Fruit fly (Drosophila melanogaster) whole organism, embryonic: Measurements from ENCODE around the gene CG6066.

Source experiments
- Antp ChIP-seq: fragments of 200-800 bp; sonication (Bioruptor generic); optimal IDR thresholded peaks from 3 replicates; lab custom pipeline; 2016; ENCODE audit warnings: missing biosample characterization, missing genetic modification characterization
- BEAF-32 ChIP-seq: fragments of 200-800 bp; sonication (Bioruptor generic); optimal IDR thresholded peaks from 3 replicates; lab custom pipeline; 2017; ENCODE audit warnings: missing biosample characterization, missing genetic modification characterization, mild to moderate bottlenecking, moderate library complexity, missing genetic modification reagents
- Blimp-1 ChIP-seq: fragments of 200-800 bp; sonication (Bioruptor generic); optimal IDR thresholded peaks from 3 replicates; lab custom pipeline; 2018; ENCODE audit warnings: missing biosample characterization, missing genetic modification characterization, mild to moderate bottlenecking, moderate library complexity, missing genetic modification reagents
- CG10209 ChIP-seq: fragments of 200-800 bp; sonication (Bioruptor generic); optimal IDR thresholded peaks from 3 replicates; lab custom pipeline; 2017; ENCODE audit warnings: missing biosample characterization, mild to moderate bottlenecking, missing genetic modification characterization, missing genetic modification reagents
- CG10431 ChIP-seq: fragments of 200-800 bp; sonication (Bioruptor generic); optimal IDR thresholded peaks from 3 replicates; lab custom pipeline; 2018; ENCODE audit warnings: missing biosample characterization, mild to moderate bottlenecking, missing genetic modification characterization
- CG10959 ChIP-seq: fragments of 200-800 bp; sonication (Bioruptor generic); IDR thresholded peaks from 2 replicates; pipeline ENCODE4 v1.3.6; 2022; ENCODE audit warnings: missing biosample characterization, missing genetic modification characterization
- CG12071 ChIP-seq: fragments of 200-800 bp; sonication (Bioruptor generic); optimal IDR thresholded peaks from 3 replicates; lab custom pipeline; 2018; ENCODE audit warnings: missing biosample characterization, mild to moderate bottlenecking, missing genetic modification characterization
- CG14965 ChIP-seq: fragments of 200-800 bp; sonication (Bioruptor generic); optimal IDR thresholded peaks from 2 replicates; lab custom pipeline; 2016; ENCODE audit warnings: missing biosample characterization, missing genetic modification characterization, borderline replicate concordance
- CG2116 ChIP-seq: fragments of 200-800 bp; sonication (Bioruptor generic); optimal IDR thresholded peaks from 3 replicates; lab custom pipeline; 2018; ENCODE audit warnings: missing biosample characterization, mild to moderate bottlenecking, missing genetic modification characterization
- CG2875 ChIP-seq: fragments of 200-800 bp; sonication (Bioruptor generic); optimal IDR thresholded peaks from 2 replicates; lab custom pipeline; 2017; ENCODE audit warnings: missing biosample characterization, mild to moderate bottlenecking, missing genetic modification characterization, missing genetic modification reagents
- CG32767 ChIP-seq: fragments of 200-800 bp; sonication (Bioruptor generic); IDR thresholded peaks from 2 replicates; pipeline ENCODE4 v1.3.6; 2022; ENCODE audit warnings: missing biosample characterization, missing genetic modification characterization
- CG33557 ChIP-seq: fragments of 200-800 bp; sonication (Bioruptor generic); optimal IDR thresholded peaks from 2 replicates; lab custom pipeline; 2019; ENCODE audit warnings: missing biosample characterization, mild to moderate bottlenecking, missing genetic modification characterization, moderate library complexity
- CG3838 ChIP-seq: fragments of 200-800 bp; sonication (Bioruptor generic); optimal IDR thresholded peaks from 3 replicates; lab custom pipeline; 2016; ENCODE audit warnings: missing biosample characterization, missing genetic modification characterization
- CG3847 ChIP-seq: fragments of 200-800 bp; sonication (Bioruptor generic); IDR thresholded peaks from 2 replicates; pipeline ENCODE4 v1.3.6; 2022; ENCODE audit warnings: missing biosample characterization, missing genetic modification characterization
- CG43689 ChIP-seq: fragments of 200-800 bp; sonication (Bioruptor generic); IDR thresholded peaks from 2 replicates; pipeline ENCODE4 v1.3.6; 2022; ENCODE audit warnings: missing biosample characterization, missing genetic modification characterization
- CG6791 ChIP-seq: fragments of 200-800 bp; sonication (Bioruptor generic); IDR thresholded peaks from 3 replicates; pipeline ENCODE4 v1.3.6; 2022; ENCODE audit warnings: missing biosample characterization, missing genetic modification characterization; ENCODE audit not compliant: partially characterized antibody
- CG7357 ChIP-seq: fragments of 200-800 bp; sonication (Bioruptor generic); IDR thresholded peaks from 3 replicates; pipeline ENCODE4 v1.3.6; 2022; ENCODE audit warnings: missing biosample characterization, missing genetic modification characterization
- CG7556 ChIP-seq: fragments of 200-800 bp; sonication (Bioruptor generic); optimal IDR thresholded peaks from 2 replicates; lab custom pipeline; 2017; ENCODE audit warnings: missing biosample characterization, mild to moderate bottlenecking, missing genetic modification characterization
- CG8478 ChIP-seq: fragments of >200 bp; optimal IDR thresholded peaks from 2 replicates; lab custom pipeline; 2018
- CrebB ChIP-seq: fragments of 200-800 bp; sonication (Bioruptor generic); optimal IDR thresholded peaks from 3 replicates; lab custom pipeline; 2018; ENCODE audit warnings: missing biosample characterization, mild to moderate bottlenecking, missing genetic modification characterization
- D ChIP-seq, 2 experiments: fragments of 200-800 bp in 1 of 2; fragments of >200 bp in 1 of 2; sonication (Bioruptor generic) in 1 of 2; optimal IDR thresholded peaks; 2 replicates in 1 of 2; 3 replicates in 1 of 2; lab custom pipeline; 2017; ENCODE audit warnings: mild to moderate bottlenecking in 1 of 2, missing biosample characterization in 1 of 2, missing genetic modification characterization in 1 of 2, missing genetic modification reagents in 1 of 2
- Dref ChIP-seq: fragments of 200-800 bp; sonication (Bioruptor generic); IDR thresholded peaks from 2 replicates; pipeline ENCODE4 v1.3.6; 2022; ENCODE audit warnings: missing biosample characterization, missing genetic modification characterization
- Fer1 ChIP-seq: fragments of 200-800 bp; sonication (Bioruptor generic); optimal IDR thresholded peaks from 2 replicates; lab custom pipeline; 2017; ENCODE audit warnings: missing biosample characterization, mild to moderate bottlenecking, missing genetic modification characterization
- HLHmδ ChIP-seq: fragments of 200-800 bp; sonication (Bioruptor generic); optimal IDR thresholded peaks from 2 replicates; lab custom pipeline; 2018; ENCODE audit warnings: missing biosample characterization, mild to moderate bottlenecking, missing genetic modification characterization, moderate library complexity
- Hmr ChIP-seq: fragments of 200-800 bp; sonication (Bioruptor generic); optimal IDR thresholded peaks from 3 replicates; lab custom pipeline; 2017; ENCODE audit warnings: mild to moderate bottlenecking, missing biosample characterization, missing genetic modification reagents, missing genetic modification characterization
- Hmx ChIP-seq: fragments of 200-800 bp; sonication (Bioruptor generic); optimal IDR thresholded peaks from 2 replicates; lab custom pipeline; 2016; ENCODE audit warnings: missing biosample characterization, missing genetic modification characterization
- Lhr ChIP-seq: fragments of 200-800 bp; sonication (Bioruptor generic); optimal IDR thresholded peaks from 3 replicates; lab custom pipeline; 2017; ENCODE audit warnings: mild to moderate bottlenecking, missing biosample characterization, missing genetic modification reagents, missing genetic modification characterization
- Mad ChIP-seq: fragments of 200-800 bp; sonication (Bioruptor generic); optimal IDR thresholded peaks from 2 replicates; lab custom pipeline; 2016; ENCODE audit warnings: missing biosample characterization, missing genetic modification characterization
- Neu2 ChIP-seq: fragments of 200-800 bp; sonication (Bioruptor generic); optimal IDR thresholded peaks from 3 replicates; lab custom pipeline; 2016; ENCODE audit warnings: missing biosample characterization, missing genetic modification characterization, borderline replicate concordance
- Nf-YB ChIP-seq: fragments of 200-800 bp; sonication (Bioruptor generic); optimal IDR thresholded peaks from 3 replicates; lab custom pipeline; 2019; ENCODE audit warnings: missing biosample characterization, mild to moderate bottlenecking, missing genetic modification characterization, moderate library complexity
- NfI ChIP-seq: fragments of 200-800 bp; sonication (Bioruptor generic); optimal IDR thresholded peaks from 3 replicates; lab custom pipeline; 2018; ENCODE audit warnings: missing biosample characterization, mild to moderate bottlenecking, missing genetic modification characterization, moderate library complexity
- Poxn ChIP-seq: fragments of 200-800 bp; sonication (Bioruptor generic); IDR thresholded peaks from 2 replicates; pipeline ENCODE4 v1.3.6; 2022; ENCODE audit warnings: missing biosample characterization, missing genetic modification characterization
- caup ChIP-seq: fragments of 200-800 bp; sonication (Bioruptor generic); optimal IDR thresholded peaks from 3 replicates; lab custom pipeline; 2017; ENCODE audit warnings: missing biosample characterization, mild to moderate bottlenecking, missing genetic modification characterization, moderate library complexity; ENCODE audit not compliant: severe bottlenecking
- eyg ChIP-seq: fragments of 200-800 bp; sonication (Bioruptor generic); optimal IDR thresholded peaks from 3 replicates; lab custom pipeline; 2016; ENCODE audit warnings: missing biosample characterization, missing genetic modification characterization
- gcm ChIP-seq: fragments of 200-800 bp; sonication (Bioruptor generic); optimal IDR thresholded peaks from 2 replicates; lab custom pipeline; 2019; ENCODE audit warnings: missing biosample characterization, mild to moderate bottlenecking, missing genetic modification characterization, moderate library complexity
- gro ChIP-seq: fragments of 200-800 bp; sonication (Bioruptor generic); optimal IDR thresholded peaks from 2 replicates; lab custom pipeline; 2016; ENCODE audit warnings: missing biosample characterization, missing genetic modification characterization
- inv ChIP-seq: fragments of 200-800 bp; sonication (Bioruptor generic); IDR thresholded peaks from 2 replicates; pipeline ENCODE4 v1.3.6; 2022; ENCODE audit warnings: missing biosample characterization, missing genetic modification characterization; ENCODE audit not compliant: partially characterized antibody
- lola ChIP-seq, 3 experiments: fragments of >200 bp in 2 of 3; fragments of 200-800 bp in 1 of 3; sonication (Bioruptor generic) in 1 of 3; optimal IDR thresholded peaks; 2 replicates each; lab custom pipeline; 2017 to 2019; ENCODE audit warnings: missing biosample characterization in 3 of 3, missing genetic modification characterization in 3 of 3, mild to moderate bottlenecking in 1 of 3, moderate library complexity in 1 of 3
- lov ChIP-seq, 2 experiments: fragments of 200-800 bp in 1 of 2; fragments of >200 bp in 1 of 2; sonication (Bioruptor generic) in 1 of 2; IDR thresholded peaks in 1 of 2; optimal IDR thresholded peaks in 1 of 2; 2 replicates in 1 of 2; 3 replicates in 1 of 2; pipeline versions ENCODE4 v1.3.6 to Lab custom; 2017 to 2022; ENCODE audit warnings: missing biosample characterization in 1 of 2, missing genetic modification characterization in 1 of 2
- mirr ChIP-seq: fragments of 200-800 bp; sonication (Bioruptor generic); optimal IDR thresholded peaks from 3 replicates; lab custom pipeline; 2018; ENCODE audit warnings: missing biosample characterization, mild to moderate bottlenecking, missing genetic modification characterization
- nerfin-2 ChIP-seq: fragments of 200-800 bp; sonication (Bioruptor generic); IDR thresholded peaks from 2 replicates; pipeline ENCODE4 v1.3.6; 2022; ENCODE audit warnings: missing biosample characterization, missing genetic modification characterization; ENCODE audit not compliant: partially characterized antibody
- oc ChIP-seq: fragments of 200-800 bp; sonication (Bioruptor generic); optimal IDR thresholded peaks from 2 replicates; lab custom pipeline; 2018; ENCODE audit warnings: missing biosample characterization, mild to moderate bottlenecking, missing genetic modification characterization, moderate library complexity
- pho ChIP-seq: fragments of 200-800 bp; sonication (Bioruptor generic); optimal IDR thresholded peaks from 2 replicates; lab custom pipeline; 2016; ENCODE audit warnings: missing biosample characterization, missing genetic modification characterization
- pros ChIP-seq: fragments of 200-800 bp; sonication (Bioruptor generic); optimal IDR thresholded peaks from 3 replicates; lab custom pipeline; 2019; ENCODE audit warnings: missing biosample characterization, mild to moderate bottlenecking, missing genetic modification characterization, moderate library complexity
- tll ChIP-seq, 2 experiments: fragments of 200-800 bp in 1 of 2; fragments of >200 bp in 1 of 2; sonication (Bioruptor generic) in 1 of 2; optimal IDR thresholded peaks; 2 replicates each; lab custom pipeline; 2017 to 2019; ENCODE audit warnings: missing biosample characterization in 2 of 2, missing genetic modification characterization in 2 of 2, mild to moderate bottlenecking in 1 of 2, moderate library complexity in 1 of 2
- trh ChIP-seq: fragments of 200-800 bp; sonication (Bioruptor generic); optimal IDR thresholded peaks from 2 replicates; lab custom pipeline; 2016; ENCODE audit warnings: missing biosample characterization, missing genetic modification characterization
- wek ChIP-seq: fragments of 200-800 bp; sonication (Bioruptor generic); optimal IDR thresholded peaks from 3 replicates; lab custom pipeline; 2018; ENCODE audit warnings: missing biosample characterization, mild to moderate bottlenecking, missing genetic modification characterization, moderate library complexity
- yki ChIP-seq: fragments of >200 bp; optimal IDR thresholded peaks from 3 replicates; lab custom pipeline; 2018
- zfh1 ChIP-seq: fragments of 200-800 bp; sonication (Bioruptor generic); IDR thresholded peaks from 3 replicates; pipeline ENCODE4 v1.3.6; 2022; ENCODE audit warnings: missing biosample characterization, missing genetic modification characterization

CG6066 gene

dm6 chr3R:27137914-27138323 is 21.4 kb upstream of the CG6066 start (continued):
- TF ChIP-seq trh (GFP tag; lab: Kevin White, UChicago) (peak; percentile 24), Hmx (GFP tag; lab: Kevin White, UChicago) (no peak), Hmr (GFP tag; lab: Kevin White, UChicago) (peak; percentile 24), CG12071 (GFP tag; lab: Kevin White, UChicago) (peak; percentile 57), CG2875 (GFP tag; lab: Kevin White, UChicago) (peak; percentile 78), zfh1 (GFP tag; lab: Robert Waterston, UW) (0 out of 3 replicates have a peak, but pooled peaks have one; percentile 50), caup (GFP tag; lab: Kevin White, UChicago) (no peak), tll (GFP tag; optimal IDR thresholded peaks at IDR 0.05; lab: Kevin White, UChicago) (no peak), yki (lab: Kevin White, UChicago) (no peak), Nf-YB (no peak), wek (peak; percentile 53), CrebB (peak; percentile 50), Dref (GFP tag; lab: Robert Waterston, UW) (no peak), CG32767 (GFP tag; lab: Robert Waterston, UW) (no peak), CG43689 (GFP tag; lab: Robert Waterston, UW) (no peak), inv (GFP tag; lab: Robert Waterston, UW) (no peak), BEAF-32 (GFP tag; lab: Kevin White, UChicago) (no peak), Antp (peak; percentile 3), lola (GFP tag; optimal IDR thresholded peaks at IDR 0.05; lab: Kevin White, UChicago) (peak in 1 of 3 experiments; percentile 31), D (optimal IDR thresholded peaks at IDR 0.05; lab: Kevin White, UChicago) (no peak), D (GFP tag; optimal IDR thresholded peaks at IDR 0.05; lab: Kevin White, UChicago) (peak; percentile 60), gcm (GFP tag; lab: Kevin White, UChicago) (peak; percentile 49), CG33557 (peak; percentile 43), oc (peak; percentile 62), NfI (GFP tag; lab: Kevin White, UChicago) (no peak), CG3847 (GFP tag; lab: Robert Waterston, UW) (no peak), Blimp-1 (GFP tag; lab: Kevin White, UChicago) (peak; percentile 49), pros (GFP tag; lab: Kevin White, UChicago) (peak; percentile 1), Lhr (peak; percentile 23), CG8478 (lab: Kevin White, UChicago) (no peak), lov (optimal IDR thresholded peaks at IDR 0.05; lab: Kevin White, UChicago) (no peak), lov (GFP tag; IDR thresholded peaks at IDR 0.05; lab: Robert Waterston, UW) (no peak), gro (no peak), Neu2 (GFP tag; lab: Kevin White, UChicago) (no peak), Poxn (GFP tag; lab: Robert Waterston, UW) (no peak), CG6791 (GFP tag; lab: Robert Waterston, UW) (no peak), CG3838 (GFP tag; lab: Kevin White, UChicago) (peak; percentile 22), CG7357 (GFP tag; lab: Robert Waterston, UW) (no peak), CG7556 (GFP tag; lab: Kevin White, UChicago) (peak; percentile 41), CG14965 (GFP tag; lab: Kevin White, UChicago) (no peak), mirr (no peak), CG10959 (no peak), pho (GFP tag; lab: Kevin White, UChicago) (no peak), CG10209 (GFP tag; lab: Kevin White, UChicago) (peak; percentile 11), CG2116 (GFP tag; lab: Kevin White, UChicago) (peak; percentile 2), Mad (GFP tag; lab: Kevin White, UChicago) (no peak), Fer1 (peak; percentile 25), CG10431 (GFP tag; lab: Kevin White, UChicago) (peak; percentile 24), nerfin-2 (GFP tag; lab: Robert Waterston, UW) (no peak), HLHmδ (no peak), eyg (GFP tag; lab: Kevin White, UChicago) (peak; percentile 17)
